Worm (Caenorhabditis elegans) whole organism, L1 larva: ENCODE measurements around the gene lec-5.

Source experiments
- C04F5.9 ChIP-seq: sonication (generic microtip); optimal IDR thresholded peaks from 2 replicates; lab custom pipeline; 2016; ENCODE audit warnings: missing genetic modification characterization, missing compliant biosample characterization
- C16A3.4 ChIP-seq: fragments of 150-350 bp; optimal IDR thresholded peaks from 2 replicates; lab custom pipeline; 2014; ENCODE audit warnings: missing biosample characterization, missing genetic modification characterization
- Y116A8C.19 ChIP-seq: sonication (generic microtip); optimal IDR thresholded peaks from 2 replicates; lab custom pipeline; 2016; ENCODE audit warnings: missing compliant biosample characterization, missing genetic modification characterization, borderline replicate concordance
- aly-2 ChIP-seq: fragments of 150-350 bp; optimal IDR thresholded peaks from 2 replicates; lab custom pipeline; 2014; ENCODE audit warnings: missing biosample characterization, missing genetic modification characterization
- ama-1 ChIP-seq: fragments of 150-350 bp; optimal IDR thresholded peaks from 2 replicates; lab custom pipeline; 2014
- blmp-1 ChIP-seq: fragments of 150-350 bp; optimal IDR thresholded peaks from 2 replicates; lab custom pipeline; 2014; ENCODE audit warnings: missing biosample characterization, missing genetic modification characterization
- ces-1 ChIP-seq: fragments of 150-350 bp; optimal IDR thresholded peaks from 2 replicates; lab custom pipeline; 2014; ENCODE audit warnings: missing biosample characterization, missing genetic modification reagents, missing genetic modification characterization
- dsc-1 ChIP-seq: sonication (generic microtip); optimal IDR thresholded peaks from 2 replicates; lab custom pipeline; 2016; ENCODE audit warnings: mild to moderate bottlenecking, missing genetic modification characterization, missing compliant biosample characterization
- efl-1 ChIP-seq, 4 experiments: fragments of 150-350 bp; optimal IDR thresholded peaks in 3 of 4; peaks in 1 of 4; 1 replicate in 1 of 4; 2 replicates in 3 of 4; lab custom pipeline; 2014; ENCODE audit warnings: missing biosample characterization in 2 of 4, missing genetic modification characterization in 2 of 4, missing genetic modification reagents in 2 of 4
- egl-13 ChIP-seq: sonication (generic microtip); optimal IDR thresholded peaks from 2 replicates; lab custom pipeline; 2016; ENCODE audit warnings: missing genotype, missing genetic modification reagents, missing genetic modification characterization, missing compliant biosample characterization
- elt-2 ChIP-seq: sonication (generic microtip); optimal IDR thresholded peaks from 2 replicates; lab custom pipeline; 2016; ENCODE audit warnings: missing genetic modification characterization, mild to moderate bottlenecking, inconsistent platforms, missing compliant biosample characterization, missing genetic modification reagents
- ets-5 ChIP-seq: fragments of 200-800 bp; sonication (Bioruptor generic); IDR thresholded peaks from 2 replicates; pipeline ENCODE4 v1.3.6; 2022; ENCODE audit warnings: missing genetic modification characterization, missing compliant biosample characterization
- fkh-8 ChIP-seq: sonication (generic microtip); optimal IDR thresholded peaks from 2 replicates; lab custom pipeline; 2016; ENCODE audit warnings: mild to moderate bottlenecking, missing genetic modification characterization, missing compliant biosample characterization
- hlh-17 ChIP-seq: fragments of 200-800 bp; sonication (Bioruptor generic); optimal IDR thresholded peaks from 2 replicates; lab custom pipeline; 2018; ENCODE audit warnings: missing genetic modification characterization, mild to moderate bottlenecking, missing compliant biosample characterization, moderate library complexity, borderline replicate concordance
- hlh-4 ChIP-seq: sonication (generic microtip); optimal IDR thresholded peaks from 2 replicates; lab custom pipeline; 2016; ENCODE audit warnings: mild to moderate bottlenecking, missing genetic modification characterization, missing compliant biosample characterization
- irx-1 ChIP-seq: sonication (generic microtip); optimal IDR thresholded peaks from 2 replicates; lab custom pipeline; 2016; ENCODE audit warnings: missing genetic modification characterization, missing compliant biosample characterization
- jun-1 ChIP-seq: fragments of 150-350 bp; optimal IDR thresholded peaks from 2 replicates; lab custom pipeline; 2014; ENCODE audit warnings: missing biosample characterization, missing genetic modification reagents, missing genetic modification characterization
- lin-14 ChIP-seq: fragments of 200-800 bp; sonication (Bioruptor generic); optimal IDR thresholded peaks from 2 replicates; lab custom pipeline; 2018; ENCODE audit warnings: mild to moderate bottlenecking, missing genetic modification characterization, moderate library complexity, missing compliant biosample characterization
- lin-35 ChIP-seq, 2 experiments: fragments of 150-350 bp; optimal IDR thresholded peaks; 2 replicates each; lab custom pipeline; 2014; ENCODE audit warnings: missing biosample characterization in 2 of 2, missing genetic modification characterization in 2 of 2, missing genetic modification reagents in 2 of 2
- lin-39 ChIP-seq: fragments of 150-350 bp; optimal IDR thresholded peaks from 2 replicates; lab custom pipeline; 2014; ENCODE audit warnings: missing biosample characterization, missing genetic modification reagents, missing genetic modification characterization
- lsy-2 ChIP-seq, 2 experiments: fragments of 150-350 bp; optimal IDR thresholded peaks; 2 replicates each; lab custom pipeline; 2014; ENCODE audit warnings: missing biosample characterization in 2 of 2, missing genetic modification characterization in 2 of 2
- mef-2 ChIP-seq: fragments of 150-350 bp; optimal IDR thresholded peaks from 2 replicates; lab custom pipeline; 2014; ENCODE audit warnings: missing biosample characterization, missing genetic modification characterization
- mep-1 ChIP-seq: fragments of 150-350 bp; optimal IDR thresholded peaks from 2 replicates; lab custom pipeline; 2014; ENCODE audit warnings: missing biosample characterization, missing genetic modification characterization
- nhr-12 ChIP-seq: sonication (generic microtip); optimal IDR thresholded peaks from 2 replicates; lab custom pipeline; 2017; ENCODE audit warnings: missing biosample characterization, missing genetic modification characterization
- nhr-19 ChIP-seq: fragments of 200-800 bp; sonication (Bioruptor generic); conservative IDR thresholded peaks from 2 replicates; pipeline ENCODE4 v1.3.6; 2022; ENCODE audit warnings: missing genetic modification characterization, missing compliant biosample characterization
- nhr-20 ChIP-seq: sonication (generic microtip); optimal IDR thresholded peaks from 2 replicates; lab custom pipeline; 2016; ENCODE audit warnings: mild to moderate bottlenecking, missing genetic modification characterization, missing compliant biosample characterization
- nhr-237 ChIP-seq: fragments of 150-350 bp; optimal IDR thresholded peaks from 2 replicates; lab custom pipeline; 2014; ENCODE audit warnings: missing biosample characterization, missing genetic modification characterization
- nhr-71 ChIP-seq: sonication (generic microtip); optimal IDR thresholded peaks from 2 replicates; lab custom pipeline; 2016; ENCODE audit warnings: mild to moderate bottlenecking, missing genetic modification characterization, moderate library complexity, missing compliant biosample characterization
- nhr-90 ChIP-seq: sonication (generic microtip); optimal IDR thresholded peaks from 2 replicates; lab custom pipeline; 2016; ENCODE audit warnings: mild to moderate bottlenecking, missing genetic modification characterization, missing compliant biosample characterization; ENCODE audit not compliant: poor library complexity
- pag-3 ChIP-seq: sonication (generic microtip); optimal IDR thresholded peaks from 2 replicates; lab custom pipeline; 2017; ENCODE audit warnings: missing genetic modification characterization, mild to moderate bottlenecking, missing compliant biosample characterization, antibody characterized with exemption, borderline replicate concordance; ENCODE audit not compliant: insufficient read depth
- rnt-1 ChIP-seq: sonication (generic microtip); optimal IDR thresholded peaks from 2 replicates; lab custom pipeline; 2016; ENCODE audit warnings: mild to moderate bottlenecking, missing genetic modification characterization, moderate library complexity, missing compliant biosample characterization
- snu-23 ChIP-seq: sonication (generic microtip); optimal IDR thresholded peaks from 2 replicates; lab custom pipeline; 2016; ENCODE audit warnings: missing genetic modification characterization, missing compliant biosample characterization
- sptf-1 ChIP-seq: fragments of 150-350 bp; optimal IDR thresholded peaks from 2 replicates; lab custom pipeline; 2014; ENCODE audit warnings: missing biosample characterization, missing genetic modification characterization
- tbx-2 ChIP-seq: sonication (generic microtip); optimal IDR thresholded peaks from 2 replicates; lab custom pipeline; 2016; ENCODE audit warnings: missing genetic modification characterization, missing compliant biosample characterization
- unc-130 ChIP-seq: fragments of 150-350 bp; optimal IDR thresholded peaks from 2 replicates; lab custom pipeline; 2017; ENCODE audit warnings: missing biosample characterization, missing genetic modification characterization, inconsistent platforms
- zag-1 ChIP-seq: fragments of 150-350 bp; optimal IDR thresholded peaks from 2 replicates; lab custom pipeline; 2014; ENCODE audit warnings: missing biosample characterization, missing genetic modification characterization
- ztf-11 ChIP-seq, 2 experiments: sonication (generic microtip); optimal IDR thresholded peaks; 2 replicates each; lab custom pipeline; 2016 to 2017; ENCODE audit warnings: missing genetic modification characterization in 2 of 2, missing biosample characterization in 1 of 2, missing compliant biosample characterization in 1 of 2

lec-5 gene

ce11 chrII:5841053-5841547 lies at the start of gene lec-5:
Gene lec-5 (minus strand): TSS chrII:5841103.
- TF ChIP-seq nhr-71 (tag; lab: Kevin White, UChicago): peak; percentile 60
- peak; percentile 2 for TF ChIP-seq mep-1 (tag; lab: Kevin White, UChicago)
- peak; percentile 56 for TF ChIP-seq dsc-1
- TF ChIP-seq unc-130 (tag; lab: Kevin White, UChicago): peak; percentile 63
- peak; percentile 38 for TF ChIP-seq nhr-19 (GFP tag; lab: Robert Waterston, UW)
- peak in 1 of 2 experiments; percentile 47 for TF ChIP-seq lsy-2 (tag; optimal IDR thresholded peaks at IDR 0.05; lab: Kevin White, UChicago)
- TF ChIP-seq nhr-20 (tag; lab: Kevin White, UChicago): peak; percentile 23
- TF ChIP-seq nhr-90 (tag; lab: Kevin White, UChicago): no peak
- no peak for TF ChIP-seq aly-2
- peak; percentile 56 for TF ChIP-seq rnt-1 (tag; lab: Kevin White, UChicago)
- peak; percentile 72 for TF ChIP-seq lin-14 (GFP tag; lab: Kevin White, UChicago)
- peak; percentile 23 for TF ChIP-seq snu-23 (GFP tag; lab: Kevin White, UChicago)
- no peak for TF ChIP-seq lin-39 (tag; lab: Kevin White, UChicago)
- TF ChIP-seq egl-13 (tag; lab: Kevin White, UChicago): no peak
- peak; percentile 79 for TF ChIP-seq pag-3 (tag; lab: Kevin White, UChicago)
- TF ChIP-seq jun-1 (tag; lab: Kevin White, UChicago): no peak

ce11 chrII:5889417-5890139 lies 48.7 kb upstream of the lec-5 start:
- no peak for TF ChIP-seq C04F5.9 (tag; lab: Kevin White, UChicago)
- TF ChIP-seq irx-1: no peak
- peak; percentile 25 for TF ChIP-seq lin-14 (GFP tag; lab: Kevin White, UChicago)
- TF ChIP-seq blmp-1 (tag; lab: Kevin White, UChicago): no peak
- peak; percentile 65 for TF ChIP-seq dsc-1
- no peak for TF ChIP-seq Y116A8C.19
- no peak for TF ChIP-seq ztf-11 (tag; optimal IDR thresholded peaks at IDR 0.05; lab: Kevin White, UChicago)
- TF ChIP-seq efl-1 (optimal IDR thresholded peaks at IDR 0.05; lab: Kevin White, UChicago): no peak
- peak in 1 of 2 experiments; percentile 58 for TF ChIP-seq efl-1 (GFP tag; optimal IDR thresholded peaks at IDR 0.05 in 1 of 2; lab: Kevin White, UChicago)
- TF ChIP-seq nhr-71 (tag; lab: Kevin White, UChicago): peak; percentile 26
- TF ChIP-seq nhr-12: no peak
- no peak for TF ChIP-seq ama-1 (lab: Kevin White, UChicago)
- TF ChIP-seq rnt-1 (tag; lab: Kevin White, UChicago): no peak
- TF ChIP-seq fkh-8: peak; percentile 87
- TF ChIP-seq C16A3.4: no peak
- TF ChIP-seq elt-2 (tag; lab: Kevin White, UChicago): no peak
- no peak for TF ChIP-seq hlh-4 (tag; lab: Kevin White, UChicago)
- no peak for TF ChIP-seq zag-1 (tag; lab: Kevin White, UChicago)
- no peak for TF ChIP-seq hlh-17 (GFP tag; lab: Kevin White, UChicago)
- TF ChIP-seq lin-35 (GFP tag; optimal IDR thresholded peaks at IDR 0.05; lab: Kevin White, UChicago): no peak
- no peak for TF ChIP-seq ces-1 (GFP tag; lab: Kevin White, UChicago)
- no peak for TF ChIP-seq ets-5 (GFP tag; lab: Robert Waterston, UW)
- TF ChIP-seq sptf-1 (tag; lab: Kevin White, UChicago): no peak
- TF ChIP-seq nhr-237 (tag; lab: Kevin White, UChicago): no peak
- TF ChIP-seq tbx-2 (tag; lab: Kevin White, UChicago): no peak
- TF ChIP-seq pag-3 (tag; lab: Kevin White, UChicago): no peak
- no peak for TF ChIP-seq mef-2
- TF ChIP-seq, all 84 proteins: peak for 5
